Fruit fly (Drosophila melanogaster): ENCODE measurements around the gene CG6204.

CG6204 gene

dm6 chr3R:24206341-24207114 lies 12.9 kb downstream of the CG6204 start (continued):
- TF ChIP-seq Stat92E (GFP tag; optimal IDR thresholded peaks at IDR 0.05) (no peak), kah (GFP tag; optimal IDR thresholded peaks at IDR 0.05) (peak; percentile 35), twi (tag; optimal IDR thresholded peaks at IDR 0.05) (no peak), CG11723 (GFP tag; optimal IDR thresholded peaks at IDR 0.05) (peak; percentile 16), Nf-YA (GFP tag; IDR thresholded peaks at IDR 0.05) (no peak), CG12236 (GFP tag; optimal IDR thresholded peaks at IDR 0.05) (peak; percentile 7), Adf1 (GFP tag; IDR thresholded peaks at IDR 0.05) (no peak), lola (GFP tag; optimal IDR thresholded peaks at IDR 0.05) (peak in 1 of 3 experiments; percentile 32), Sry-δ (GFP tag; optimal IDR thresholded peaks at IDR 0.05) (no peak), CG17328 (GFP tag; IDR thresholded peaks at IDR 0.05) (peak; percentile 65), tgo (GFP tag; IDR thresholded peaks at IDR 0.05) (peak; percentile 54; the same call in 2 of the 3 replicates), CG34224 (GFP tag; IDR thresholded peaks at IDR 0.05; ENCODE audit: partially characterized antibody) (no peak), CG32532 (GFP tag; IDR thresholded peaks at IDR 0.05) (no peak), kni (GFP tag; optimal IDR thresholded peaks at IDR 0.05) (peak; percentile 32), CG8765 (GFP tag; IDR thresholded peaks at IDR 0.05) (no peak), mld (GFP tag; IDR thresholded peaks at IDR 0.05; ENCODE audit: partially characterized antibody) (no peak), CG14441 (GFP tag; IDR thresholded peaks at IDR 0.05) (peak; percentile 51), nom (GFP tag; optimal IDR thresholded peaks at IDR 0.05) (no peak), CG10959 (GFP tag; IDR thresholded peaks at IDR 0.05) (no peak), croc (GFP tag; conservative IDR thresholded peaks at IDR 0.05) (peak; percentile 20; the same call in 1 of the 3 replicates), CG6765 (GFP tag; optimal IDR thresholded peaks at IDR 0.05) (no peak), pfk (GFP tag; optimal IDR thresholded peaks at IDR 0.05) (no peak), ken (GFP tag; IDR thresholded peaks at IDR 0.05) (peak; percentile 68), dpn (GFP tag; optimal IDR thresholded peaks at IDR 0.05) (peak in 1 of 2 experiments; percentile 45), Optix (GFP tag; IDR thresholded peaks at IDR 0.05) (peak; percentile 62; the same call in 2 of the 3 replicates), bsh (GFP tag; optimal IDR thresholded peaks at IDR 0.05) (peak in 1 of 2 experiments; percentile 74), luna (GFP tag; optimal IDR thresholded peaks at IDR 0.05) (no peak), CG17612 (GFP tag; IDR thresholded peaks at IDR 0.05) (no peak), HLH4C (GFP tag; IDR thresholded peaks at IDR 0.05; ENCODE audit: partially characterized antibody) (no peak), CG6689 (GFP tag; IDR thresholded peaks at IDR 0.05) (peak; percentile 52), CG34422 (GFP tag; IDR thresholded peaks at IDR 0.05) (peak; percentile 25; the same call in 1 of the 3 replicates), CG7556 (GFP tag; optimal IDR thresholded peaks at IDR 0.05) (peak; percentile 22), CG31388 (GFP tag; optimal IDR thresholded peaks at IDR 0.05) (no peak), CG17186 (GFP tag; optimal IDR thresholded peaks at IDR 0.05) (no peak), Sox102F (GFP tag; optimal IDR thresholded peaks at IDR 0.05) (peak; percentile 84), CG14710 (tag; optimal IDR thresholded peaks at IDR 0.05) (peak; percentile 41), CG3847 (GFP tag; IDR thresholded peaks at IDR 0.05) (no peak), vnd (GFP tag; IDR thresholded peaks at IDR 0.05; ENCODE audit: partially characterized antibody) (no peak), CG18262 (tag; optimal IDR thresholded peaks at IDR 0.05) (peak; percentile 70), Hr78 (GFP tag; optimal IDR thresholded peaks at IDR 0.05) (peak in 1 of 2 experiments; percentile 36), pb (GFP tag; optimal IDR thresholded peaks at IDR 0.05) (peak; percentile 0), CG5953 (GFP tag; IDR thresholded peaks at IDR 0.05) (peak; percentile 16; the same call in 1 of the 2 replicates), Xbp1 (GFP tag; optimal IDR thresholded peaks at IDR 0.05) (peak; percentile 48), Max (GFP tag; optimal IDR thresholded peaks at IDR 0.05) (no peak), CG14014 (GFP tag; IDR thresholded peaks at IDR 0.05) (0 out of 2 replicates have a peak, but pooled peaks have one; percentile 22), ATbp (GFP tag; optimal IDR thresholded peaks at IDR 0.05) (peak; percentile 72), wek (GFP tag; optimal IDR thresholded peaks at IDR 0.05) (peak; percentile 36)
